Worm (Caenorhabditis elegans) whole organism, early embryonic: Measurements from ENCODE around the gene F11D11.3.

Experiments used
- F13C5.2 ChIP-seq: sonication (generic microtip); optimal IDR thresholded peaks from 2 replicates; lab custom pipeline; 2017; ENCODE audit warnings: mild to moderate bottlenecking, missing genetic modification characterization, inconsistent platforms, missing compliant biosample characterization
- hmg-4 ChIP-seq: fragments of 200-800 bp; sonication (Bioruptor generic); optimal IDR thresholded peaks from 2 replicates; lab custom pipeline; 2018; ENCODE audit warnings: mild to moderate bottlenecking, missing genetic modification characterization, missing compliant biosample characterization
- tbx-37 ChIP-seq: fragments of 200-800 bp; sonication (Bioruptor generic); conservative IDR thresholded peaks from 2 replicates; pipeline ENCODE4 v1.3.6; 2022; ENCODE audit warnings: missing genetic modification reagents, missing genetic modification characterization, missing compliant biosample characterization
- tra-4 ChIP-seq: sonication (generic microtip); optimal IDR thresholded peaks from 2 replicates; lab custom pipeline; 2017; ENCODE audit warnings: missing genetic modification characterization, missing compliant biosample characterization

- TF ChIP-seq hmg-4: no peak
- TF ChIP-seq tbx-37 (GFP tag; lab: Robert Waterston, UW): no peak
- TF ChIP-seq F13C5.2 (tag; lab: Kevin White, UChicago): no peak
- no peak for TF ChIP-seq tra-4 (tag; lab: Kevin White, UChicago)
These were observed 40.7 kb upstream of the F11D11.3 start, which contains the start of gene nhr-170 for ce11 chrV:18800811-18801210.
